Fruit fly (Drosophila melanogaster) whole organism, embryonic: ENCODE measurements around the gene Nup93-1.

Source experiments
- Aef1 ChIP-seq: fragments of 200-800 bp; sonication (Bioruptor generic); IDR thresholded peaks from 3 replicates; pipeline ENCODE4 v1.3.6; 2022; ENCODE audit warnings: missing biosample characterization, missing genetic modification characterization
- Antp ChIP-seq: fragments of 200-800 bp; sonication (Bioruptor generic); optimal IDR thresholded peaks from 3 replicates; lab custom pipeline; 2016; ENCODE audit warnings: missing biosample characterization, missing genetic modification characterization
- CG10147 ChIP-seq: fragments of 200-800 bp; sonication (Bioruptor generic); optimal IDR thresholded peaks from 2 replicates; lab custom pipeline; 2019; ENCODE audit warnings: missing biosample characterization, mild to moderate bottlenecking, missing genetic modification characterization, moderate library complexity
- CG10274 ChIP-seq: fragments of 200-800 bp; sonication (Bioruptor generic); optimal IDR thresholded peaks from 3 replicates; lab custom pipeline; 2017; ENCODE audit warnings: missing biosample characterization, mild to moderate bottlenecking, missing genetic modification characterization
- CG11456 ChIP-seq: fragments of 200-800 bp; sonication (Bioruptor generic); IDR thresholded peaks from 3 replicates; pipeline ENCODE4 v1.3.6; 2022; ENCODE audit warnings: missing biosample characterization, missing genetic modification characterization
- CG11504 ChIP-seq: fragments of 200-800 bp; sonication (Bioruptor generic); optimal IDR thresholded peaks from 3 replicates; lab custom pipeline; 2019; ENCODE audit warnings: missing biosample characterization, mild to moderate bottlenecking, missing genetic modification characterization, moderate library complexity
- CG12769 ChIP-seq: fragments of 200-800 bp; sonication (Bioruptor generic); optimal IDR thresholded peaks from 2 replicates; lab custom pipeline; 2019; ENCODE audit warnings: missing biosample characterization, mild to moderate bottlenecking, missing genetic modification characterization, moderate library complexity
- CG14667 ChIP-seq: fragments of 200-800 bp; sonication (Bioruptor generic); IDR thresholded peaks from 2 replicates; pipeline ENCODE4 v1.3.6; 2022; ENCODE audit warnings: missing biosample characterization, missing genetic modification characterization
- CG15479 ChIP-seq: fragments of 200-800 bp; sonication (Bioruptor generic); optimal IDR thresholded peaks from 3 replicates; lab custom pipeline; 2019; ENCODE audit warnings: missing biosample characterization, mild to moderate bottlenecking, missing genetic modification characterization, moderate library complexity
- CG1602 ChIP-seq: fragments of 200-800 bp; sonication (Bioruptor generic); optimal IDR thresholded peaks from 3 replicates; lab custom pipeline; 2016; ENCODE audit warnings: missing biosample characterization, missing genetic modification characterization
- CG2202 ChIP-seq: fragments of 200-800 bp; sonication (Bioruptor generic); optimal IDR thresholded peaks from 2 replicates; lab custom pipeline; 2018; ENCODE audit warnings: missing biosample characterization, mild to moderate bottlenecking, missing genetic modification characterization
- CG2875 ChIP-seq: fragments of 200-800 bp; sonication (Bioruptor generic); optimal IDR thresholded peaks from 2 replicates; lab custom pipeline; 2017; ENCODE audit warnings: missing biosample characterization, mild to moderate bottlenecking, missing genetic modification characterization, missing genetic modification reagents
- CG32532 ChIP-seq: fragments of 200-800 bp; sonication (Bioruptor generic); IDR thresholded peaks from 2 replicates; pipeline ENCODE4 v1.3.6; 2022; ENCODE audit warnings: missing biosample characterization, missing genetic modification characterization
- CG32772 ChIP-seq: fragments of 200-800 bp; sonication (Bioruptor generic); IDR thresholded peaks from 2 replicates; pipeline ENCODE4 v1.3.6; 2022; ENCODE audit warnings: missing biosample characterization, missing genetic modification characterization
- CG3281 ChIP-seq: fragments of 200-800 bp; sonication (Bioruptor generic); optimal IDR thresholded peaks from 3 replicates; lab custom pipeline; 2017; ENCODE audit warnings: missing biosample characterization, mild to moderate bottlenecking, missing genetic modification characterization
- CG34224 ChIP-seq: fragments of 200-800 bp; sonication (Bioruptor generic); IDR thresholded peaks from 3 replicates; pipeline ENCODE4 v1.3.6; 2022; ENCODE audit warnings: missing biosample characterization, missing genetic modification characterization; ENCODE audit not compliant: partially characterized antibody
- CG4282 ChIP-seq: fragments of 200-800 bp; sonication (Bioruptor generic); optimal IDR thresholded peaks from 2 replicates; lab custom pipeline; 2016; ENCODE audit warnings: missing biosample characterization, missing genetic modification characterization
- CG6765 ChIP-seq: fragments of 200-800 bp; sonication (Bioruptor generic); optimal IDR thresholded peaks from 3 replicates; lab custom pipeline; 2017; ENCODE audit warnings: missing biosample characterization, mild to moderate bottlenecking, missing genetic modification characterization
- CG7928 ChIP-seq: fragments of 200-800 bp; sonication (Bioruptor generic); optimal IDR thresholded peaks from 2 replicates; lab custom pipeline; 2017; ENCODE audit warnings: missing biosample characterization, mild to moderate bottlenecking, missing genetic modification characterization
- CG7963 ChIP-seq: fragments of 200-800 bp; sonication (Bioruptor generic); IDR thresholded peaks from 3 replicates; pipeline ENCODE4 v1.3.6; 2022; ENCODE audit warnings: missing biosample characterization, missing genetic modification characterization; ENCODE audit not compliant: partially characterized antibody
- CG9215 ChIP-seq: fragments of 200-800 bp; sonication (Bioruptor generic); IDR thresholded peaks from 2 replicates; pipeline ENCODE4 v1.3.6; 2022; ENCODE audit warnings: missing biosample characterization, missing genetic modification characterization
- CG9876 ChIP-seq: fragments of 200-800 bp; sonication (Bioruptor generic); optimal IDR thresholded peaks from 2 replicates; lab custom pipeline; 2016; ENCODE audit warnings: missing biosample characterization, missing genetic modification characterization
- Chrac-16 ChIP-seq: fragments of 200-800 bp; sonication (Bioruptor generic); optimal IDR thresholded peaks from 3 replicates; lab custom pipeline; 2016; ENCODE audit warnings: missing biosample characterization, missing genetic modification characterization
- D19A ChIP-seq: fragments of 200-800 bp; optimal IDR thresholded peaks from 3 replicates; lab custom pipeline; 2019; ENCODE audit warnings: missing biosample characterization, mild to moderate bottlenecking, missing genetic modification characterization, moderate library complexity
- Drgx ChIP-seq: fragments of 200-800 bp; sonication (Bioruptor generic); IDR thresholded peaks from 2 replicates; pipeline ENCODE4 v1.3.6; 2022; ENCODE audit warnings: missing biosample characterization, missing genetic modification characterization
- HLH3B ChIP-seq: fragments of 200-800 bp; sonication (Bioruptor generic); IDR thresholded peaks from 2 replicates; pipeline ENCODE4 v1.3.6; 2022; ENCODE audit warnings: missing biosample characterization, missing genetic modification characterization
- Hr39 ChIP-seq: fragments of >200 bp; optimal IDR thresholded peaks from 2 replicates; lab custom pipeline; 2017
- Hr51 ChIP-seq, 2 experiments: fragments of 200-800 bp; sonication (Bioruptor generic); optimal IDR thresholded peaks; 2 replicates in 1 of 2; 3 replicates in 1 of 2; lab custom pipeline; 2016 to 2018; ENCODE audit warnings: missing biosample characterization in 2 of 2, missing genetic modification characterization in 2 of 2, mild to moderate bottlenecking in 1 of 2, moderate library complexity in 1 of 2
- Lpt ChIP-seq: fragments of >200 bp; optimal IDR thresholded peaks from 2 replicates; lab custom pipeline; 2018; ENCODE audit warnings: missing biosample characterization, missing genetic modification characterization
- MTF-1 ChIP-seq: fragments of 200-800 bp; sonication (Bioruptor generic); optimal IDR thresholded peaks from 2 replicates; lab custom pipeline; 2018; ENCODE audit warnings: missing biosample characterization, mild to moderate bottlenecking, missing genetic modification characterization, borderline replicate concordance
- Meics ChIP-seq: fragments of 200-800 bp; sonication (Bioruptor generic); optimal IDR thresholded peaks from 2 replicates; lab custom pipeline; 2017; ENCODE audit warnings: missing biosample characterization, mild to moderate bottlenecking, missing genetic modification characterization
- Myb ChIP-seq: fragments of 200-800 bp; sonication (Bioruptor generic); optimal IDR thresholded peaks from 2 replicates; lab custom pipeline; 2016; ENCODE audit warnings: missing biosample characterization, missing genetic modification characterization
- NC2α ChIP-seq: fragments of 200-800 bp; sonication (Bioruptor generic); optimal IDR thresholded peaks from 2 replicates; lab custom pipeline; 2016; ENCODE audit warnings: missing biosample characterization, missing genetic modification characterization
- Nf-YA ChIP-seq: fragments of 200-800 bp; sonication (Bioruptor generic); IDR thresholded peaks from 2 replicates; pipeline ENCODE4 v1.3.6; 2022; ENCODE audit warnings: missing biosample characterization, missing genetic modification characterization
- Opbp ChIP-seq: fragments of 200-800 bp; sonication (Bioruptor generic); IDR thresholded peaks from 3 replicates; pipeline ENCODE4 v1.3.6; 2022; ENCODE audit warnings: missing biosample characterization, missing genetic modification characterization; ENCODE audit not compliant: partially characterized antibody
- Sox102F ChIP-seq: fragments of 200-800 bp; sonication (Bioruptor generic); optimal IDR thresholded peaks from 2 replicates; lab custom pipeline; 2018; ENCODE audit warnings: missing biosample characterization, mild to moderate bottlenecking, missing genetic modification characterization, moderate library complexity
- Spps ChIP-seq: fragments of 200-800 bp; sonication (Bioruptor generic); optimal IDR thresholded peaks from 2 replicates; lab custom pipeline; 2018; ENCODE audit warnings: missing biosample characterization, mild to moderate bottlenecking, missing genetic modification characterization
- Trl ChIP-seq, 3 experiments: fragments of >200 bp in 2 of 3; fragments of 200-800 bp in 1 of 3; sonication (Bioruptor generic) in 1 of 3; optimal IDR thresholded peaks; 2 replicates in 1 of 3; 3 replicates in 2 of 3; lab custom pipeline; 2016 to 2017; ENCODE audit warnings: missing biosample characterization in 1 of 3, missing genetic modification characterization in 1 of 3
- bsh ChIP-seq, 2 experiments: fragments of 200-800 bp; sonication (Bioruptor generic); optimal IDR thresholded peaks; 2 replicates each; lab custom pipeline; 2017 to 2018; ENCODE audit warnings: mild to moderate bottlenecking in 2 of 2, missing biosample characterization in 2 of 2, missing genetic modification characterization in 2 of 2, moderate library complexity in 1 of 2
- cato ChIP-seq: fragments of 200-800 bp; sonication (Bioruptor generic); optimal IDR thresholded peaks from 2 replicates; lab custom pipeline; 2016; ENCODE audit warnings: missing biosample characterization, missing genetic modification characterization, borderline replicate concordance
- inv ChIP-seq: fragments of 200-800 bp; sonication (Bioruptor generic); IDR thresholded peaks from 2 replicates; pipeline ENCODE4 v1.3.6; 2022; ENCODE audit warnings: missing biosample characterization, missing genetic modification characterization; ENCODE audit not compliant: partially characterized antibody
- lab ChIP-seq: fragments of 200-800 bp; sonication (Bioruptor generic); optimal IDR thresholded peaks from 3 replicates; lab custom pipeline; 2017; ENCODE audit warnings: missing biosample characterization, missing genetic modification characterization, mild to moderate bottlenecking, moderate library complexity, missing genetic modification reagents
- lilli ChIP-seq: fragments of 200-800 bp; sonication (Bioruptor generic); optimal IDR thresholded peaks from 3 replicates; lab custom pipeline; 2016; ENCODE audit warnings: missing biosample characterization, missing genetic modification characterization
- lola ChIP-seq, 3 experiments: fragments of >200 bp in 2 of 3; fragments of 200-800 bp in 1 of 3; sonication (Bioruptor generic) in 1 of 3; optimal IDR thresholded peaks; 2 replicates each; lab custom pipeline; 2017 to 2019; ENCODE audit warnings: missing biosample characterization in 3 of 3, missing genetic modification characterization in 3 of 3, mild to moderate bottlenecking in 1 of 3, moderate library complexity in 1 of 3
- maf-S ChIP-seq: fragments of 200-800 bp; sonication (Bioruptor generic); optimal IDR thresholded peaks from 2 replicates; lab custom pipeline; 2016; ENCODE audit warnings: missing biosample characterization, missing genetic modification characterization
- otp ChIP-seq: fragments of 200-800 bp; sonication (Bioruptor generic); IDR thresholded peaks from 3 replicates; pipeline ENCODE4, ENCODE4 v1.3.6; 2022; ENCODE audit warnings: missing biosample characterization, missing genetic modification characterization
- pb ChIP-seq: fragments of 200-800 bp; sonication (Bioruptor generic); optimal IDR thresholded peaks from 3 replicates; lab custom pipeline; 2016; ENCODE audit warnings: missing biosample characterization, missing genetic modification characterization
- sens-2 ChIP-seq: fragments of 200-800 bp; sonication (Bioruptor generic); IDR thresholded peaks from 2 replicates; pipeline ENCODE4 v1.3.6; 2022; ENCODE audit warnings: missing biosample characterization, missing genetic modification characterization
- sob ChIP-seq: fragments of 200-800 bp; sonication (Bioruptor generic); IDR thresholded peaks from 2 replicates; pipeline ENCODE4 v1.3.6; 2022; ENCODE audit warnings: missing biosample characterization, missing genetic modification characterization
- wek ChIP-seq: fragments of 200-800 bp; sonication (Bioruptor generic); optimal IDR thresholded peaks from 3 replicates; lab custom pipeline; 2018; ENCODE audit warnings: missing biosample characterization, mild to moderate bottlenecking, missing genetic modification characterization, moderate library complexity

The Nup93-1 gene

dm6 chrX:13838255-13838654, 15.6 kb downstream of the Nup93-1 start (continued):
- no peak for TF ChIP-seq Opbp
- no peak for TF ChIP-seq bsh (GFP tag; optimal IDR thresholded peaks at IDR 0.05; lab: Kevin White, UChicago)
- no peak for TF ChIP-seq Lpt (GFP tag; lab: Kevin White, UChicago)
- TF ChIP-seq Drgx (GFP tag; lab: Robert Waterston, UW): peak; percentile 53
- no peak for TF ChIP-seq CG2202 (tag; lab: Kevin White, UChicago)
- peak; percentile 48 for TF ChIP-seq CG11504 (tag; lab: Kevin White, UChicago)
- TF ChIP-seq wek: no peak
- no peak for TF ChIP-seq CG15479 (GFP tag; lab: Kevin White, UChicago)
- no peak for TF ChIP-seq sob (GFP tag; lab: Robert Waterston, UW)
- TF ChIP-seq CG1602 (GFP tag; lab: Kevin White, UChicago): no peak
- no peak for TF ChIP-seq CG34224 (GFP tag; lab: Robert Waterston, UW)
- TF ChIP-seq NC2α (GFP tag; lab: Kevin White, UChicago): no peak
- 0 out of 2 replicates have a peak, but pooled peaks have one; percentile 8 for TF ChIP-seq HLH3B (GFP tag; lab: Robert Waterston, UW)
- TF ChIP-seq CG14667 (GFP tag; lab: Robert Waterston, UW): no peak
- TF ChIP-seq Sox102F (GFP tag; lab: Kevin White, UChicago): peak; percentile 42
- no peak for TF ChIP-seq CG6765
- TF ChIP-seq pb (GFP tag; lab: Kevin White, UChicago): no peak
- TF ChIP-seq lilli (GFP tag; lab: Kevin White, UChicago): no peak
- no peak for TF ChIP-seq sens-2
- TF ChIP-seq maf-S (GFP tag; lab: Kevin White, UChicago): no peak
- TF ChIP-seq CG10147 (GFP tag; lab: Kevin White, UChicago): no peak
- TF ChIP-seq CG7928 (GFP tag; lab: Kevin White, UChicago): no peak
- TF ChIP-seq Antp (GFP tag; lab: Kevin White, UChicago): no peak
- no peak for TF ChIP-seq cato (GFP tag; lab: Kevin White, UChicago)
- peak; percentile 28; the same call in 2 of the 3 replicates for TF ChIP-seq Aef1 (GFP tag; lab: Robert Waterston, UW)
- no peak for TF ChIP-seq Hr51 (GFP tag; optimal IDR thresholded peaks at IDR 0.05; lab: Kevin White, UChicago)
- TF ChIP-seq otp: no peak
- no peak for TF ChIP-seq inv (GFP tag; lab: Robert Waterston, UW)
- TF ChIP-seq Meics (GFP tag; lab: Kevin White, UChicago): peak; percentile 16
- TF ChIP-seq Hr39 (lab: Kevin White, UChicago): no peak
- TF ChIP-seq D19A: no peak
- no peak for TF ChIP-seq MTF-1 (GFP tag; lab: Kevin White, UChicago)
- peak; percentile 16 for TF ChIP-seq lab (GFP tag; lab: Kevin White, UChicago)
- no peak for TF ChIP-seq Chrac-16 (GFP tag; lab: Kevin White, UChicago)
- TF ChIP-seq CG12769 (tag; lab: Kevin White, UChicago): no peak
- TF ChIP-seq CG3281 (GFP tag; lab: Kevin White, UChicago): no peak
- TF ChIP-seq CG32532 (GFP tag; lab: Robert Waterston, UW): peak; percentile 30; the same call in 1 of the 2 replicates
- TF ChIP-seq CG9215 (GFP tag; lab: Robert Waterston, UW): no peak
- no peak for TF ChIP-seq CG7963 (GFP tag; lab: Robert Waterston, UW)
- 0 out of 2 replicates have a peak, but pooled peaks have one; percentile 29 for TF ChIP-seq CG32772 (GFP tag; lab: Robert Waterston, UW)
- no peak for TF ChIP-seq lola (GFP tag; optimal IDR thresholded peaks at IDR 0.05; lab: Kevin White, UChicago)
- TF ChIP-seq CG2875: no peak
- TF ChIP-seq CG9876 (GFP tag; lab: Kevin White, UChicago): no peak
- no peak for TF ChIP-seq CG11456 (GFP tag; lab: Robert Waterston, UW)
- no peak for TF ChIP-seq Trl (optimal IDR thresholded peaks at IDR 0.05; lab: Kevin White, UChicago)
- TF ChIP-seq Trl (GFP tag; optimal IDR thresholded peaks at IDR 0.05; lab: Kevin White, UChicago): no peak
- TF ChIP-seq CG4282: no peak
- TF ChIP-seq Spps: no peak
- no peak for TF ChIP-seq CG10274
- no peak for TF ChIP-seq Myb (GFP tag; lab: Kevin White, UChicago)
- TF ChIP-seq Nf-YA: no peak
